Fruit fly (Drosophila melanogaster) whole organism, embryonic: ENCODE data around the gene CG42495.

Experiments
- Adf1 ChIP-seq: fragments of 200-800 bp; sonication (Bioruptor generic); IDR thresholded peaks from 2 replicates; pipeline ENCODE4 v1.3.6; 2022; ENCODE audit warnings: missing biosample characterization, missing genetic modification characterization
- Asciz ChIP-seq: fragments of 200-800 bp; sonication (Bioruptor generic); optimal IDR thresholded peaks from 2 replicates; lab custom pipeline; 2017; ENCODE audit warnings: missing biosample characterization, mild to moderate bottlenecking, missing genetic modification characterization, missing genetic modification reagents
- CG10147 ChIP-seq: fragments of 200-800 bp; sonication (Bioruptor generic); optimal IDR thresholded peaks from 2 replicates; lab custom pipeline; 2019; ENCODE audit warnings: missing biosample characterization, mild to moderate bottlenecking, missing genetic modification characterization, moderate library complexity
- CG10366 ChIP-seq: fragments of 200-800 bp; sonication (Bioruptor generic); IDR thresholded peaks from 2 replicates; pipeline ENCODE4 v1.3.6; 2022; ENCODE audit warnings: missing biosample characterization, missing genetic modification characterization
- CG10654 ChIP-seq: fragments of 200-800 bp; sonication (Bioruptor generic); optimal IDR thresholded peaks from 2 replicates; lab custom pipeline; 2016; ENCODE audit warnings: missing biosample characterization, missing genetic modification characterization
- CG10979 ChIP-seq: fragments of 200-800 bp; sonication (Bioruptor generic); optimal IDR thresholded peaks from 2 replicates; lab custom pipeline; 2018; ENCODE audit warnings: missing biosample characterization, mild to moderate bottlenecking, missing genetic modification characterization, moderate library complexity
- CG12071 ChIP-seq: fragments of 200-800 bp; sonication (Bioruptor generic); optimal IDR thresholded peaks from 3 replicates; lab custom pipeline; 2018; ENCODE audit warnings: missing biosample characterization, mild to moderate bottlenecking, missing genetic modification characterization
- CG12236 ChIP-seq: fragments of 200-800 bp; sonication (Bioruptor generic); optimal IDR thresholded peaks from 2 replicates; lab custom pipeline; 2016; ENCODE audit warnings: missing biosample characterization, missing genetic modification characterization
- CG13296 ChIP-seq: fragments of 200-800 bp; sonication (Bioruptor generic); optimal IDR thresholded peaks from 3 replicates; lab custom pipeline; 2018; ENCODE audit warnings: missing biosample characterization, mild to moderate bottlenecking, missing genetic modification characterization
- CG14710 ChIP-seq: fragments of 200-800 bp; sonication (Bioruptor generic); optimal IDR thresholded peaks from 3 replicates; lab custom pipeline; 2019; ENCODE audit warnings: missing biosample characterization, mild to moderate bottlenecking, missing genetic modification characterization, moderate library complexity
- CG15269 ChIP-seq: fragments of 200-800 bp; sonication (Bioruptor generic); optimal IDR thresholded peaks from 2 replicates; lab custom pipeline; 2018; ENCODE audit warnings: missing biosample characterization, mild to moderate bottlenecking, missing genetic modification characterization, moderate library complexity
- CG17359 ChIP-seq: fragments of 200-800 bp; sonication (Bioruptor generic); optimal IDR thresholded peaks from 3 replicates; lab custom pipeline; 2018; ENCODE audit warnings: missing biosample characterization, mild to moderate bottlenecking, missing genetic modification characterization, moderate library complexity
- CG17385 ChIP-seq: fragments of 200-800 bp; sonication (Bioruptor generic); optimal IDR thresholded peaks from 3 replicates; lab custom pipeline; 2018; ENCODE audit warnings: missing biosample characterization, mild to moderate bottlenecking, missing genetic modification characterization
- CG18262 ChIP-seq: fragments of 200-800 bp; optimal IDR thresholded peaks from 3 replicates; lab custom pipeline; 2019; ENCODE audit warnings: missing biosample characterization, mild to moderate bottlenecking, missing genetic modification characterization, moderate library complexity
- CG18599 ChIP-seq: fragments of 200-800 bp; sonication (Bioruptor generic); optimal IDR thresholded peaks from 3 replicates; lab custom pipeline; 2017; ENCODE audit warnings: missing biosample characterization, missing genetic modification characterization, mild to moderate bottlenecking, moderate library complexity, missing genetic modification reagents
- CG18764 ChIP-seq: fragments of 200-800 bp; sonication (Bioruptor generic); optimal IDR thresholded peaks from 3 replicates; lab custom pipeline; 2016; ENCODE audit warnings: missing biosample characterization, missing genetic modification characterization
- CG2202 ChIP-seq: fragments of 200-800 bp; sonication (Bioruptor generic); optimal IDR thresholded peaks from 2 replicates; lab custom pipeline; 2018; ENCODE audit warnings: missing biosample characterization, mild to moderate bottlenecking, missing genetic modification characterization
- CG30431 ChIP-seq: fragments of 200-800 bp; sonication (Bioruptor generic); optimal IDR thresholded peaks from 2 replicates; lab custom pipeline; 2017; ENCODE audit warnings: missing biosample characterization, missing genetic modification characterization
- CG33557 ChIP-seq: fragments of 200-800 bp; sonication (Bioruptor generic); optimal IDR thresholded peaks from 2 replicates; lab custom pipeline; 2019; ENCODE audit warnings: missing biosample characterization, mild to moderate bottlenecking, missing genetic modification characterization, moderate library complexity
- CG4328 ChIP-seq: fragments of 200-800 bp; sonication (Bioruptor generic); optimal IDR thresholded peaks from 3 replicates; lab custom pipeline; 2017; ENCODE audit warnings: missing biosample characterization, missing genetic modification reagents, missing genetic modification characterization
- CG4360 ChIP-seq: fragments of 200-800 bp; sonication (Bioruptor generic); IDR thresholded peaks from 2 replicates; pipeline ENCODE4 v1.3.6; 2022; ENCODE audit warnings: missing biosample characterization, missing genetic modification characterization
- CG4730 ChIP-seq: fragments of 200-800 bp; sonication (Bioruptor generic); IDR thresholded peaks from 2 replicates; pipeline ENCODE4 v1.3.6; 2022; ENCODE audit warnings: missing biosample characterization, missing genetic modification characterization
- CG4820 ChIP-seq: fragments of 200-800 bp; sonication (Bioruptor generic); optimal IDR thresholded peaks from 3 replicates; lab custom pipeline; 2016; ENCODE audit warnings: missing biosample characterization, missing genetic modification characterization
- CG8290 ChIP-seq, 3 experiments: fragments of 200-800 bp; sonication (Bioruptor generic); optimal IDR thresholded peaks; 2 replicates each; lab custom pipeline; 2016 to 2019; ENCODE audit warnings: missing biosample characterization in 3 of 3, missing genetic modification characterization in 3 of 3, mild to moderate bottlenecking in 2 of 3, moderate library complexity in 1 of 3
- CG8388 ChIP-seq: fragments of 200-800 bp; sonication (Bioruptor generic); optimal IDR thresholded peaks from 2 replicates; lab custom pipeline; 2019; ENCODE audit warnings: missing biosample characterization, mild to moderate bottlenecking, missing genetic modification characterization, moderate library complexity
- CHES-1-like ChIP-seq: fragments of 200-800 bp; sonication (Bioruptor generic); optimal IDR thresholded peaks from 2 replicates; lab custom pipeline; 2016; ENCODE audit warnings: missing biosample characterization, missing genetic modification characterization
- Chrac-16 ChIP-seq: fragments of 200-800 bp; sonication (Bioruptor generic); optimal IDR thresholded peaks from 3 replicates; lab custom pipeline; 2016; ENCODE audit warnings: missing biosample characterization, missing genetic modification characterization
- D19B ChIP-seq: fragments of 200-800 bp; sonication (Bioruptor generic); optimal IDR thresholded peaks from 2 replicates; lab custom pipeline; 2017; ENCODE audit warnings: missing biosample characterization, mild to moderate bottlenecking, missing genetic modification characterization
- Dek ChIP-seq: fragments of 200-800 bp; sonication (Bioruptor generic); optimal IDR thresholded peaks from 3 replicates; lab custom pipeline; 2019; ENCODE audit warnings: missing biosample characterization, mild to moderate bottlenecking, missing genetic modification characterization, moderate library complexity
- Eip74EF ChIP-seq, 2 experiments: fragments of 200-800 bp in 1 of 2; fragments of >200 bp in 1 of 2; sonication (Bioruptor generic) in 1 of 2; optimal IDR thresholded peaks; 2 replicates each; lab custom pipeline; 2017 to 2019; ENCODE audit warnings: missing biosample characterization in 2 of 2, missing genetic modification characterization in 2 of 2, mild to moderate bottlenecking in 1 of 2, moderate library complexity in 1 of 2
- Lhr ChIP-seq: fragments of 200-800 bp; sonication (Bioruptor generic); optimal IDR thresholded peaks from 3 replicates; lab custom pipeline; 2017; ENCODE audit warnings: mild to moderate bottlenecking, missing biosample characterization, missing genetic modification reagents, missing genetic modification characterization
- MBD-R2 ChIP-seq: fragments of 200-800 bp; sonication (Bioruptor generic); IDR thresholded peaks from 2 replicates; pipeline ENCODE4 v1.3.6; 2022; ENCODE audit warnings: missing biosample characterization, missing genetic modification characterization
- Myb ChIP-seq: fragments of 200-800 bp; sonication (Bioruptor generic); optimal IDR thresholded peaks from 2 replicates; lab custom pipeline; 2016; ENCODE audit warnings: missing biosample characterization, missing genetic modification characterization
- NC2β ChIP-seq: fragments of 200-800 bp; sonication (Bioruptor generic); optimal IDR thresholded peaks from 2 replicates; lab custom pipeline; 2016; ENCODE audit warnings: missing biosample characterization, missing genetic modification characterization
- NFAT ChIP-seq: fragments of 200-800 bp; sonication (Bioruptor generic); IDR thresholded peaks from 2 replicates; pipeline ENCODE4 v1.3.6; 2022; ENCODE audit warnings: missing biosample characterization, missing genetic modification characterization
- Nf-YB ChIP-seq: fragments of 200-800 bp; sonication (Bioruptor generic); optimal IDR thresholded peaks from 3 replicates; lab custom pipeline; 2019; ENCODE audit warnings: missing biosample characterization, mild to moderate bottlenecking, missing genetic modification characterization, moderate library complexity
- Scr ChIP-seq: fragments of 200-800 bp; sonication (Bioruptor generic); IDR thresholded peaks from 2 replicates; pipeline ENCODE4 v1.3.6; 2022; ENCODE audit warnings: missing biosample characterization, missing genetic modification characterization; ENCODE audit not compliant: partially characterized antibody
- Xrp1 ChIP-seq: fragments of 200-800 bp; sonication (Bioruptor generic); IDR thresholded peaks from 2 replicates; pipeline ENCODE4 v1.3.6; 2022; ENCODE audit warnings: missing biosample characterization, missing genetic modification characterization
- al ChIP-seq: fragments of 200-800 bp; sonication (Bioruptor generic); IDR thresholded peaks from 2 replicates; pipeline ENCODE4 v1.3.6; 2022; ENCODE audit warnings: missing biosample characterization, missing genetic modification characterization
- ara ChIP-seq: fragments of 200-800 bp; sonication (Bioruptor generic); IDR thresholded peaks from 2 replicates; pipeline ENCODE4 v1.3.6; 2022; ENCODE audit warnings: missing biosample characterization, missing genetic modification characterization
- ase ChIP-seq: fragments of 200-800 bp; sonication (Bioruptor generic); IDR thresholded peaks from 3 replicates; pipeline ENCODE4 v1.3.6; 2022; ENCODE audit warnings: missing biosample characterization, missing genetic modification characterization
- btn ChIP-seq: fragments of 200-800 bp; sonication (Bioruptor generic); optimal IDR thresholded peaks from 2 replicates; lab custom pipeline; 2016; ENCODE audit warnings: missing biosample characterization, missing genetic modification characterization
- h ChIP-seq: fragments of >200 bp; optimal IDR thresholded peaks from 2 replicates; lab custom pipeline; 2017
- jigr1 ChIP-seq: fragments of 200-800 bp; sonication (Bioruptor generic); IDR thresholded peaks from 3 replicates; pipeline ENCODE4 v1.3.6; 2022; ENCODE audit warnings: missing biosample characterization, missing genetic modification characterization
- klu ChIP-seq: fragments of 200-800 bp; sonication (Bioruptor generic); IDR thresholded peaks from 2 replicates; pipeline ENCODE4 v1.3.6; 2022; ENCODE audit warnings: missing biosample characterization, missing genetic modification characterization
- lilli ChIP-seq: fragments of 200-800 bp; sonication (Bioruptor generic); optimal IDR thresholded peaks from 3 replicates; lab custom pipeline; 2016; ENCODE audit warnings: missing biosample characterization, missing genetic modification characterization
- nerfin-1 ChIP-seq: fragments of 200-800 bp; sonication (Bioruptor generic); optimal IDR thresholded peaks from 3 replicates; lab custom pipeline; 2019; ENCODE audit warnings: missing biosample characterization, mild to moderate bottlenecking, missing genetic modification characterization, moderate library complexity
- otp ChIP-seq: fragments of 200-800 bp; sonication (Bioruptor generic); IDR thresholded peaks from 3 replicates; pipeline ENCODE4, ENCODE4 v1.3.6; 2022; ENCODE audit warnings: missing biosample characterization, missing genetic modification characterization
- slbo ChIP-seq: fragments of 200-800 bp; sonication (Bioruptor generic); IDR thresholded peaks from 2 replicates; pipeline ENCODE4 v1.3.6; 2022; ENCODE audit warnings: missing biosample characterization, missing genetic modification characterization

CG42495 gene

dm6 chr3L:18681550-18682217 is 14.5 kb downstream of the CG42495 start, which contains the start of the genes Sgf11 and CG32202:
Sgf11 (minus strand) TSS chr3L:18681836.
CG32202 (plus strand) TSS chr3L:18682184.
- TF ChIP-seq CG30431 (GFP tag; lab: Kevin White, UChicago): no peak
- TF ChIP-seq NC2β: peak; percentile 11
- TF ChIP-seq CG4730 (GFP tag; lab: Robert Waterston, UW): 0 out of 2 replicates have a peak, but pooled peaks have one; percentile 6
- TF ChIP-seq CG8290 (GFP tag; optimal IDR thresholded peaks at IDR 0.05; lab: Kevin White, UChicago): peak; percentile 1
- TF ChIP-seq CG8290 (tag; optimal IDR thresholded peaks at IDR 0.05; lab: Kevin White, UChicago): no peak
- no peak for TF ChIP-seq klu (GFP tag; lab: Robert Waterston, UW)
- TF ChIP-seq CG10366: peak; percentile 45; the same call in 1 of the 2 replicates
- TF ChIP-seq CG10654 (GFP tag; lab: Kevin White, UChicago): peak; percentile 23
- TF ChIP-seq Myb: peak; percentile 24
- TF ChIP-seq CG12236 (GFP tag; lab: Kevin White, UChicago): no peak
- peak in 1 of 2 experiments; percentile 26 for TF ChIP-seq Eip74EF (GFP tag; optimal IDR thresholded peaks at IDR 0.05; lab: Kevin White, UChicago)
- peak; percentile 31; the same call in 1 of the 3 replicates for TF ChIP-seq otp (GFP tag; lab: Robert Waterston, UW)
- peak; percentile 70 for TF ChIP-seq CG18262 (tag; lab: Kevin White, UChicago)
- peak; percentile 61 for TF ChIP-seq CG4360
- peak; percentile 6 for TF ChIP-seq CG18764
- no peak for TF ChIP-seq btn (GFP tag; lab: Kevin White, UChicago)
- TF ChIP-seq CG14710 (tag; lab: Kevin White, UChicago): peak; percentile 83
- TF ChIP-seq CG13296 (GFP tag; lab: Kevin White, UChicago): peak; percentile 48
- 0 out of 2 replicates have a peak, but pooled peaks have one; percentile 10 for TF ChIP-seq NFAT (GFP tag; lab: Robert Waterston, UW)
- TF ChIP-seq lilli (GFP tag; lab: Kevin White, UChicago): peak; percentile 57
- TF ChIP-seq Nf-YB (GFP tag; lab: Kevin White, UChicago): peak; percentile 47
- TF ChIP-seq Xrp1 (GFP tag; lab: Robert Waterston, UW): peak; percentile 56
- TF ChIP-seq CG17385 (GFP tag; lab: Kevin White, UChicago): peak; percentile 52
- TF ChIP-seq MBD-R2 (GFP tag; lab: Robert Waterston, UW): peak; percentile 48
- 0 out of 2 replicates have a peak, but pooled peaks have one; percentile 36 for TF ChIP-seq ara
- peak; percentile 23 for TF ChIP-seq CG2202 (tag; lab: Kevin White, UChicago)
- TF ChIP-seq CHES-1-like: peak; percentile 8
- TF ChIP-seq Asciz: no peak
- TF ChIP-seq CG4820 (GFP tag; lab: Kevin White, UChicago): peak; percentile 7
- TF ChIP-seq al (GFP tag; lab: Robert Waterston, UW): 0 out of 2 replicates have a peak, but pooled peaks have one; percentile 17
- TF ChIP-seq Chrac-16 (GFP tag; lab: Kevin White, UChicago): peak; percentile 40
- TF ChIP-seq CG4328 (GFP tag; lab: Kevin White, UChicago): peak; percentile 13
- peak; percentile 65 for TF ChIP-seq Dek (tag; lab: Kevin White, UChicago)
- TF ChIP-seq jigr1 (GFP tag; lab: Robert Waterston, UW): peak; percentile 46; the same call in 1 of the 3 replicates
- no peak for TF ChIP-seq Scr (GFP tag; lab: Robert Waterston, UW)
- TF ChIP-seq CG17359: peak; percentile 53
- TF ChIP-seq ase (GFP tag; lab: Robert Waterston, UW): peak; percentile 42; the same call in 1 of the 3 replicates
- TF ChIP-seq nerfin-1: peak; percentile 56
- peak; percentile 57 for TF ChIP-seq CG10979
- peak; percentile 59 for TF ChIP-seq CG10147 (GFP tag; lab: Kevin White, UChicago)
- no peak for TF ChIP-seq h (lab: Kevin White, UChicago)
- TF ChIP-seq CG18599 (GFP tag; lab: Kevin White, UChicago): peak; percentile 56
- TF ChIP-seq D19B: peak; percentile 23
- no peak for TF ChIP-seq Adf1 (GFP tag; lab: Robert Waterston, UW)
- peak; percentile 60 for TF ChIP-seq CG33557 (GFP tag; lab: Kevin White, UChicago)
- TF ChIP-seq slbo (GFP tag; lab: Robert Waterston, UW): peak; percentile 72
- peak; percentile 75 for TF ChIP-seq CG15269
- no peak for TF ChIP-seq CG12071
- peak; percentile 71 for TF ChIP-seq CG8388
- TF ChIP-seq Lhr (GFP tag; lab: Kevin White, UChicago): peak; percentile 51
